Worm (Caenorhabditis elegans): Measurements from ENCODE around the gene T02D1.4.

Gene T02D1.4

DNA sequence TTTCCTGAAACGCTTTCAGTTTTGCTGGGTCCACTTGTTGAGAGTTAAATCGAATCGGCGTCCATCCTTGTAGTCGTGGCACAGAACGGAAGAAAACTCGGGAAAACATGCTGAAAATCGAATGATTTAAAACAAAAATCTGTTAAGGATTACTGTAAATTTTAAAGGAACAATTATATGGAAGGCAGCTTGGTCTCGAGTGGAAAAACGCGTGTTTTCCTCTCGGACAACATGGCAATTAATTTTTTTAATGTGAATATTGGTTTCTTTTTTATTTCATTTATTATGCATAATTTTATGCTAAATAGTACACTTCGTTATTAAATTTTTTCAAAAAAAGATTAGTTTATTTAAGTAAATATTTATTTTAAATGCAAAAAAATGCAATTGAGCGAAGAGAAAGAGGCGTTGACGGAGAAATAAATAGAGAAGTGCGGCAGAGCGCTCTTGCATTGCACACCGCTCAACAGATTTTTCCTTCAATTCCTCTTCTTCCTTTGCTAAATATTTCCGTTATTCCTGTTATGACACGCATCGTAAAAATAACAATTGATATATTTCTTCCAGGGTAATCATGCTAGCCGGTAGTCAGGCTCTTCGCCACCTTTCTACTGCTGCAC lies 19.4 kb upstream of the T02D1.4 start, which contains the start of the genes C30H6.9 and dlat-2:
Gene C30H6.9, minus strand, starts transcription at position 110 of the 620 bp plus-strand sequence.
Gene dlat-2, plus strand, starts transcription at position 566 of the 620 bp plus-strand sequence.
- TF ChIP-seq tra-4 (tag; optimal IDR thresholded peaks at IDR 0.05), result no peak
- TF ChIP-seq ceh-13 (GFP tag; optimal IDR thresholded peaks at IDR 0.05), result no peak
- no peak for TF ChIP-seq B0310.2 (tag; optimal IDR thresholded peaks at IDR 0.05)
- TF ChIP-seq F13C5.2 (tag; optimal IDR thresholded peaks at IDR 0.05), result peak; percentile 32

DNA sequence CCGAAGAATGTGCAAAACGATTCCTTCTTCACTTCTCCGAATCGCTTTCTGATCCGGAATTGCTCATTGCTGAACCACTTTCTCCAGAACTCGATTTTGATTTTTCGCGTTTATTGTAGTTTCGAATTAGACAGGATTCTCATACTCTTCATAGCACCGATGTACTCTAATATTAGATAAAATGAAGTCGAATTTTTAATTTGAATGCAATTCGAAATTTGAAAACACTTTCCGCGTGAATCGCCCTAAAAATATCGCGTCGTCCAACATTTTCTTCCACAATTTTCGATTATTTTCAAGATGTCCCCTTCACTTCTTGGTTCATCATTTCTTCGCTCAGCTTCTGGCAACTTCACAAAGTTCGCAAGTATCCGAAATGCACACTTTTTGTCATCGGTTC lies 17.5 kb upstream of the T02D1.4 start, which contains the start of gene C30H6.8:
Gene C30H6.8, plus strand, starts transcription at position 301 of the 400 bp plus-strand sequence.
- TF ChIP-seq aly-1 (tag; optimal IDR thresholded peaks at IDR 0.05), result no peak
- no peak for TF ChIP-seq tra-4 (tag; optimal IDR thresholded peaks at IDR 0.05)
- no peak for TF ChIP-seq ceh-13 (GFP tag; optimal IDR thresholded peaks at IDR 0.05)

DNA sequence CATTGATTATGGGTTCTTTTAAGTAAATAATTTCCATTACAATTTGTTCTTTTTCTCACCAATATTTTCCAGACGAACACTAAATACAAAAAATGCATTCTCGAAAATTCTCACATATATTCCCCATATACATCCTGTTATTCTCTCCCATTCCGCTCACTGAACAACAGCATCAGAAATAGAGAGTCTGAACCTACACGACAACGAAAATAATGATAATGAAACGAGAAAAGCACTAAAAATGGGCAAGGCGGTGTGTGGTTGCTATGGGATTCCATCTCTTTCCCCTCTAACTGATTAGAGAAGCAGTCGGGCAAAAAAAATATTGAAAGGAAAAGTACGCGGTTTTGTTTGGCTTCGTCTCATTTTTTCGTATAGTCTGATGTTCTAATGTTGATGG lies 16.5 kb upstream of the T02D1.4 start, which contains the start of gene C30H6.12:
Gene C30H6.12, plus strand, starts transcription at position 301 of the 400 bp plus-strand sequence.
- TF ChIP-seq F13C5.2 (tag; optimal IDR thresholded peaks at IDR 0.05) (no peak), tbx-37 (GFP tag; conservative IDR thresholded peaks at IDR 0.05) (no peak), ama-1 (optimal IDR thresholded peaks at IDR 0.05) (no peak), ceh-13 (GFP tag; optimal IDR thresholded peaks at IDR 0.05) (no peak), aly-1 (tag; optimal IDR thresholded peaks at IDR 0.05) (no peak), tbx-11 (GFP tag; IDR thresholded peaks at IDR 0.05) (no peak), sea-1 (GFP tag; conservative IDR thresholded peaks at IDR 0.05) (no peak), pes-1 (GFP tag; IDR thresholded peaks at IDR 0.05) (no peak), hnd-1 (tag; optimal IDR thresholded peaks at IDR 0.05) (no peak), B0310.2 (tag; optimal IDR thresholded peaks at IDR 0.05) (no peak), tra-4 (tag; optimal IDR thresholded peaks at IDR 0.05) (no peak), hmbx-1 (tag; optimal IDR thresholded peaks at IDR 0.05) (no peak), scrt-1 (GFP tag; IDR thresholded peaks at IDR 0.05) (no peak), flt-1 (GFP tag; IDR thresholded peaks at IDR 0.05) (no peak), ceh-36 (tag; optimal IDR thresholded peaks at IDR 0.05) (no peak), hmg-4 (GFP tag; optimal IDR thresholded peaks at IDR 0.05) (no peak)

DNA sequence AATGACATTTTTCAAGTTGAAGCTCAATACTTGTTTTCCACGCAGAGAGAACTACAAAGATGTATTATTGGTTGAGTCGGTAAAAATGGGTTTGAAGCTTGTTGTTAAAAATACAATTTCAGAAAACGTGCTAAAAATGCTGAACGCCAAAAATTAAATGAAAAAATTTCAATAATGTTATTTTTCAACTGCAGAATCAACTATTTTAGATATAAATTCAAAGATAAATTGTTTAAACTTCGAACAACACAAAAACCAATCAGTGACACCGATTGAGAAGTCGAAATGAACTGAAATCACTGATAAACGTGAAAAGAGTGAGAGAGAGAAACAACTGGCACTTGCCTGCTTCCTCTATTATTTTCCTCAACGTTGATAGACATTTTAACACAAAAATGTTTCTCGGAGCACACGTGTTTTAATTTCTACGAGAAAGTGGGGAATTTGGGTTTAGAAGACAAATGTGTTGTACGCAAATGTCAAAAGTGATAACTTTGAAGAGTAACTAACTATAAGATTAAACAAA lies 12.1 kb upstream of the T02D1.4 start, which contains the start of gene T02D1.8:
Gene T02D1.8, minus strand, starts transcription at position 51 of the 526 bp plus-strand sequence.
- TF ChIP-seq ama-1 (optimal IDR thresholded peaks at IDR 0.05) (no peak), pes-1 (GFP tag; IDR thresholded peaks at IDR 0.05) (no peak), flt-1 (GFP tag; IDR thresholded peaks at IDR 0.05) (no peak), sea-1 (GFP tag; conservative IDR thresholded peaks at IDR 0.05) (no peak), hmbx-1 (tag; optimal IDR thresholded peaks at IDR 0.05) (no peak)

DNA sequence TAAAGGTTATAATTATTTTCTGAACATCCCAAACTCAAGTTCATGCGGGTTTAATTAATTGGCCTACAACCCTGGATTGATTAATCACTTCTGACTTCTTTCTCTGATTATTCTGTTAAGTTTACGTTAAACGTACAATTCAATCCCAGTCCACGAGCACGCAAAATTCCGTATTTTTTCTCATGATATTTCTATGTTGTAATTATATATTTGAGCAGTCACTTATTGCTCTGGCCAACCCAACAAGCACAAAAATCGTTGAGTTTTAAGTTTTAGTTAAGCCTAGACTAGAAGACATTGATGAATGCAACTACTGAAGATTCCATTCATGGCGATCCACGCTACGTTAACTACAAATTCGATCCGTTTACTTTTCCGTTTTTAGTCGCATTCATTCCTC lies 3.6 kb upstream of the T02D1.4 start, which contains the start of gene sru-15:
Gene sru-15, plus strand, starts transcription at position 301 of the 400 bp plus-strand sequence.
- no peak for TF ChIP-seq hmbx-1 (tag; optimal IDR thresholded peaks at IDR 0.05)
- TF ChIP-seq B0310.2 (tag; optimal IDR thresholded peaks at IDR 0.05), result no peak
- TF ChIP-seq hnd-1 (tag; optimal IDR thresholded peaks at IDR 0.05), result no peak
- TF ChIP-seq flt-1 (GFP tag; IDR thresholded peaks at IDR 0.05), result no peak
- no peak for TF ChIP-seq ama-1 (optimal IDR thresholded peaks at IDR 0.05)
- no peak for TF ChIP-seq hmg-4 (GFP tag; optimal IDR thresholded peaks at IDR 0.05)
- no peak for TF ChIP-seq F13C5.2 (tag; optimal IDR thresholded peaks at IDR 0.05)
- TF ChIP-seq ets-7 (tag; optimal IDR thresholded peaks at IDR 0.05), result no peak
- no peak for TF ChIP-seq scrt-1 (GFP tag; IDR thresholded peaks at IDR 0.05)
- no peak for TF ChIP-seq tra-4 (tag; optimal IDR thresholded peaks at IDR 0.05)
- TF ChIP-seq ceh-36 (tag; optimal IDR thresholded peaks at IDR 0.05), result no peak
- TF ChIP-seq ceh-13 (GFP tag; optimal IDR thresholded peaks at IDR 0.05), result no peak
- no peak for TF ChIP-seq pes-1 (GFP tag; IDR thresholded peaks at IDR 0.05)
- TF ChIP-seq sea-1 (GFP tag; conservative IDR thresholded peaks at IDR 0.05), result no peak
- TF ChIP-seq aly-1 (tag; optimal IDR thresholded peaks at IDR 0.05), result no peak
- TF ChIP-seq tbx-37 (GFP tag; conservative IDR thresholded peaks at IDR 0.05), result no peak
- no peak for TF ChIP-seq tbx-11 (GFP tag; IDR thresholded peaks at IDR 0.05)

DNA sequence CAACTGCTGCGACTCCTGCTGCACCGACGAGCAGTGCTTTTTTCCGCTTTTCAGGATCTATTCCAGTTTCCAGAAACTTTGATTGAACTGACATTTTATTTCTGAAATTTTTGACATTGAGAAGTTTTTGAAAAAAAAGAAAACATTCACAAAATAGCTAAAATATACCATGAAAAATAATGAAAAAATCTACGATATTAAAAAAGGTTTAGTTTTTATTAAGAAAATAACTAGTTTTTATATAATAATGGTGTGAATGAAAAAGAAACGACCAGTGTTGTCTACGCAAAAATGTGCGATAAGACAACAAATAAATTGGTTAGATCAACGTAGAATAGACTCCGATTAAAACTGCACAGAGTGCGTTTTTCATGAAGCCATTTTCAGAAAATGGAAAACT lies 6.0 kb downstream of the T02D1.4 start, which contains the start of gene pmp-4:
Gene pmp-4, minus strand, starts transcription at position 101 of the 400 bp plus-strand sequence.
- no peak for TF ChIP-seq hnd-1 (tag; optimal IDR thresholded peaks at IDR 0.05)
- TF ChIP-seq scrt-1 (GFP tag; IDR thresholded peaks at IDR 0.05), result no peak
- no peak for TF ChIP-seq ama-1 (optimal IDR thresholded peaks at IDR 0.05)
- no peak for TF ChIP-seq pes-1 (GFP tag; IDR thresholded peaks at IDR 0.05)
- no peak for TF ChIP-seq tra-4 (tag; optimal IDR thresholded peaks at IDR 0.05)
- no peak for TF ChIP-seq ets-7 (tag; optimal IDR thresholded peaks at IDR 0.05)
- no peak for TF ChIP-seq tbx-37 (GFP tag; conservative IDR thresholded peaks at IDR 0.05)
- no peak for TF ChIP-seq tbx-11 (GFP tag; IDR thresholded peaks at IDR 0.05)
- no peak for TF ChIP-seq B0310.2 (tag; optimal IDR thresholded peaks at IDR 0.05)
- TF ChIP-seq aly-1 (tag; optimal IDR thresholded peaks at IDR 0.05), result no peak
- no peak for TF ChIP-seq ceh-36 (tag; optimal IDR thresholded peaks at IDR 0.05)
- TF ChIP-seq ceh-13 (GFP tag; optimal IDR thresholded peaks at IDR 0.05), result no peak
- no peak for TF ChIP-seq F13C5.2 (tag; optimal IDR thresholded peaks at IDR 0.05)
- TF ChIP-seq hmbx-1 (tag; optimal IDR thresholded peaks at IDR 0.05), result no peak
- TF ChIP-seq flt-1 (GFP tag; IDR thresholded peaks at IDR 0.05), result no peak
- no peak for TF ChIP-seq sea-1 (GFP tag; conservative IDR thresholded peaks at IDR 0.05)

DNA sequence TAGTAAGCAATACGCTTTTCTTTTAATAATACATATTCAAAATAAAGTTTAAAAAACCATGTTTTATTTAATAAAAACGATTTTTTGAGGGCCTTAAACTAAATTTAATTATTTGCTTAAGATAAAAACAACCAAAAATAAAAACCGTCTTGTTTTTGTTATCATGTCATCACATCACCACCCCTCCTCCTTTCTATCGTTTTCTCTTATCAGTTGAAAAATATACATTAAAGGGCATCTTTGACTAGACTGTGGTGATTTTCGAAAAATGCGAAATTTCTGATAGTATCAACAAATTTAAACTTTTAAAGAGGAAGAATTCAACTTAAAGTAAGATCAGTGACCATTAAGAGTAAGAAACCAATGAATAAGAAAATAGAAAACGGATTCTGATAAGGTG lies 6.6 kb downstream of the T02D1.4 start:
- TF ChIP-seq ama-1 (optimal IDR thresholded peaks at IDR 0.05), result no peak
- no peak for TF ChIP-seq aly-1 (tag; optimal IDR thresholded peaks at IDR 0.05)
- no peak for TF ChIP-seq flt-1 (GFP tag; IDR thresholded peaks at IDR 0.05)
- no peak for TF ChIP-seq pes-1 (GFP tag; IDR thresholded peaks at IDR 0.05)
- no peak for TF ChIP-seq hmbx-1 (tag; optimal IDR thresholded peaks at IDR 0.05)
- TF ChIP-seq tbx-11 (GFP tag; IDR thresholded peaks at IDR 0.05), result no peak
- TF ChIP-seq scrt-1 (GFP tag; IDR thresholded peaks at IDR 0.05), result no peak
- no peak for TF ChIP-seq sea-1 (GFP tag; conservative IDR thresholded peaks at IDR 0.05)

All from whole organism, early embryonic.